Worm (Caenorhabditis elegans): ENCODE measurements around the gene pnn-1.

- TF ChIP-seq unc-55 (GFP tag; optimal IDR thresholded peaks at IDR 0.05) = no peak
- no peak for TF ChIP-seq ceh-45 (GFP tag; IDR thresholded peaks at IDR 0.05)
- no peak for TF ChIP-seq pha-4 (tag; optimal IDR thresholded peaks at IDR 0.05)
- TF ChIP-seq ceh-6 (GFP tag; optimal IDR thresholded peaks at IDR 0.05) = no peak
- no peak for TF ChIP-seq ceh-19 (GFP tag; optimal IDR thresholded peaks at IDR 0.05)
- no peak for TF ChIP-seq fax-1 (tag; optimal IDR thresholded peaks at IDR 0.05)
- TF ChIP-seq nfya-1 (tag; optimal IDR thresholded peaks at IDR 0.05) = no peak
- no peak for TF ChIP-seq pax-1 (tag; optimal IDR thresholded peaks at IDR 0.05)
- TF ChIP-seq ceh-22 (tag; optimal IDR thresholded peaks at IDR 0.05) = no peak
- no peak for TF ChIP-seq ceh-48 (tag; optimal IDR thresholded peaks at IDR 0.05)
- TF ChIP-seq pag-3 (tag; optimal IDR thresholded peaks at IDR 0.05; ENCODE audit: borderline replicate concordance) = no peak
- TF ChIP-seq nhr-11 (tag; optimal IDR thresholded peaks at IDR 0.05) = no peak
Measured at ce11 chrV:13013158-13013557, 42.2 kb downstream of the pnn-1 start, which contains the start of gene try-10.
